Worm (Caenorhabditis elegans): ENCODE measurements around the gene sri-51.
A peak's percentile ranks its signal among the peaks of the same experiment; 100 is the strongest.

sri-51 gene

DNA sequence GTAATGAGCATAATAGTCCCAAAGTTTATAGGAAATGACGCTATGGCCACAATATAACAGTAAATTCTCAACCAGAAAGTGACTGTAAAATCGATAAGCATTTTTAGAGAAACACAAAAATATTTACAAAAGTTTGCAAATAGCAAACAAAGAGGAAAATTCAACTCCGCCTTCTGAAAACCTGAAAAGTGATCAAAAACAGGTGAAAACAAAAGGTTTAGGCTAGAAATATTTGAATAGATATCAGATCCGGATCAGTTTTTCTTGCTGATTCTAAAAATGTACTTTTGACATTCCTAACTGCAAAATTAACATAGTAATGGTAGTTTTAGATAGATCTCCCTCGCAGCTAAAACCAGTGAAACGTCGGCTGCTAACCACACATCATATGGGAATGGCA is at the start of gene sri-51:
TSS of gene sri-51 (minus strand) at position 101 of the 400 bp plus-strand sequence.
- no peak for TF ChIP-seq ceh-79 (tag; optimal IDR thresholded peaks at IDR 0.05)
- no peak for TF ChIP-seq unc-62 (GFP tag; optimal IDR thresholded peaks at IDR 0.05)
- TF ChIP-seq hlh-26 (GFP tag; conservative IDR thresholded peaks at IDR 0.05) = no peak
- TF ChIP-seq Y95B8A.8 (GFP tag; IDR thresholded peaks at IDR 0.05) = no peak
- no peak for TF ChIP-seq madf-10 (tag; optimal IDR thresholded peaks at IDR 0.05)
- no peak for TF ChIP-seq ztf-3 (GFP tag; optimal IDR thresholded peaks at IDR 0.05)
- TF ChIP-seq hmg-1.2 (GFP tag; IDR thresholded peaks at IDR 0.05) = no peak
- TF ChIP-seq lin-40 (tag; optimal IDR thresholded peaks at IDR 0.05) = no peak
- no peak for TF ChIP-seq lag-1 (GFP tag; IDR thresholded peaks at IDR 0.05)
- TF ChIP-seq ztf-28 (GFP tag; IDR thresholded peaks at IDR 0.05) = no peak
- no peak for TF ChIP-seq mel-28 (tag; optimal IDR thresholded peaks at IDR 0.05; ENCODE audit: borderline replicate concordance)
- no peak for TF ChIP-seq cebp-2 (GFP tag; IDR thresholded peaks at IDR 0.05)
- TF ChIP-seq hlh-12 (tag; optimal IDR thresholded peaks at IDR 0.05) = no peak
- no peak for TF ChIP-seq mes-4 (tag; optimal IDR thresholded peaks at IDR 0.05)
- no peak for TF ChIP-seq attf-6 (GFP tag; IDR thresholded peaks at IDR 0.05)
- no peak for TF ChIP-seq D2030.7 (GFP tag; IDR thresholded peaks at IDR 0.05)
- no peak for TF ChIP-seq nhr-120 (GFP tag; IDR thresholded peaks at IDR 0.05)

DNA sequence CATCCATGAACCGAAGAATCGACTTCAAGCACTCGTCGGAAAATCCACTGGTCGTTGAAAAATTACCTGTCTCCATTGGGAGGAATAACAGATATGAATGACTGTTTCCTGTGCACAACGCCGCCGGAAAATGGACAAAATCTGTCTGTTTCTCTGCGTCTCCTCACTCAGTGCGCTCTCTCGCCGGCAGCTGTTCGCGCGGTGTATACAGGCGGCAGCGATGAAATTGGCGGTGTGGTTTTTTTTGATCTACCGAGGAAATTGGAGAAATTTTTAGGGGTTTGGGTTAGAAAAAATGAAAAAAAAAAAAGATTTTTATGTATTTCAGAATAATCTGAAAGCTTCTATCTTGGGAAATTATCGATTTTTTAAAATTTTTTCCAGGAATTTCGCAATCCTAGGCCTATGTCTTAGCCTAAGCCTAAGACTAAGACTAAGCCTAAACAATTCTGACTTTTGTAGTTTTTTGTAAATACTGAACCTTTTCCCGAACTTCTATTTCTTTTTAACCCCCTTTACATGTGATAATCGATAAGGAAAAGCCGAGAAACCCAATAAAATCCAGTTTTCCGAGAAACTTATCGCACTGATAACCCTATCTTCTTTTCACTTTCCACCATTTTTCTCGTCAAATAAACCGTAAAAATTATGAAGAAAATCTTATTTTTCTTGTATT is 49.3 kb upstream of the sri-51 start, which contains the start of the genes fbxc-50 and C17F4.2:
TSS of gene fbxc-50 (minus strand) at position 81 of the 676 bp plus-strand sequence.
TSS of gene C17F4.2 (plus strand) at position 626 of the 676 bp plus-strand sequence.
- TF ChIP-seq unc-130 (GFP tag; optimal IDR thresholded peaks at IDR 0.05) (no peak), F49E8.2 (tag; optimal IDR thresholded peaks at IDR 0.05; ENCODE audit: insufficient read depth) (no peak), rec-8 (tag; optimal IDR thresholded peaks at IDR 0.05) (no peak), dpl-1 (GFP tag; optimal IDR thresholded peaks at IDR 0.05) (peak; percentile 58), nfyb-1 (GFP tag; IDR thresholded peaks at IDR 0.05) (no peak), mxl-1 (tag; optimal IDR thresholded peaks at IDR 0.05) (no peak), ekl-4 (GFP tag; IDR thresholded peaks at IDR 0.05) (no peak), pbrm-1 (GFP tag; IDR thresholded peaks at IDR 0.05) (0 out of 2 replicates have a peak, but pooled peaks have one; percentile 11), madf-6 (GFP tag; IDR thresholded peaks at IDR 0.05) (peak; percentile 88), F37B4.10 (GFP tag; IDR thresholded peaks at IDR 0.05) (no peak), lsy-27 (tag; optimal IDR thresholded peaks at IDR 0.05; ENCODE audit: borderline replicate concordance, insufficient read depth) (no peak), F33H1.4 (GFP tag; IDR thresholded peaks at IDR 0.05) (0 out of 2 replicates have a peak, but pooled peaks have one; percentile 24), ztf-22 (GFP tag; optimal IDR thresholded peaks at IDR 0.05) (no peak), F39B2.1 (GFP tag; IDR thresholded peaks at IDR 0.05) (no peak), xnd-1 (tag; optimal IDR thresholded peaks at IDR 0.05) (peak; percentile 77), hlh-26 (GFP tag; conservative IDR thresholded peaks at IDR 0.05) (no peak), F10E7.11 (tag; optimal IDR thresholded peaks at IDR 0.05) (no peak), hmg-1.2 (GFP tag; IDR thresholded peaks at IDR 0.05) (peak; percentile 91), snpc-1.1 (tag; optimal IDR thresholded peaks at IDR 0.05; ENCODE audit: insufficient read depth) (peak; percentile 31), F57A8.1 (GFP tag; optimal IDR thresholded peaks at IDR 0.05) (no peak), ztf-28 (GFP tag; IDR thresholded peaks at IDR 0.05) (no peak), lsl-1 (GFP tag; optimal IDR thresholded peaks at IDR 0.05) (peak; percentile 27), T07F8.4 (tag; optimal IDR thresholded peaks at IDR 0.05) (no peak), madf-8 (GFP tag; conservative IDR thresholded peaks at IDR 0.05) (peak; percentile 86), Y67H2A.10 (GFP tag; conservative IDR thresholded peaks at IDR 0.05) (no peak), rcor-1 (GFP tag; IDR thresholded peaks at IDR 0.05) (0 out of 2 replicates have a peak, but pooled peaks have one; percentile 10), snpc-3.4 (tag; optimal IDR thresholded peaks at IDR 0.05) (peak; percentile 13), lin-26 (GFP tag; IDR thresholded peaks at IDR 0.05) (no peak), efl-1 (GFP tag; optimal IDR thresholded peaks at IDR 0.05) (peak; percentile 90), athp-1 (tag; optimal IDR thresholded peaks at IDR 0.05) (no peak), nhr-90 (tag; optimal IDR thresholded peaks at IDR 0.05) (no peak), nhr-120 (GFP tag; IDR thresholded peaks at IDR 0.05) (no peak)
